Worm (Caenorhabditis elegans) whole organism, L3 larva: ENCODE measurements around the gene mes-1.

ENCODE experiments used
- ceh-28 ChIP-seq: fragments of 150-350 bp; optimal IDR thresholded peaks from 2 replicates; lab custom pipeline; 2014; ENCODE audit warnings: missing biosample characterization, missing genetic modification reagents, missing genetic modification characterization
- egl-27 ChIP-seq: sonication (generic microtip); optimal IDR thresholded peaks from 4 replicates; lab custom pipeline; 2017; ENCODE audit warnings: missing biosample characterization, missing genetic modification reagents, missing genetic modification characterization
- lin-39 ChIP-seq: fragments of 150-350 bp; optimal IDR thresholded peaks from 2 replicates; lab custom pipeline; 2018; ENCODE audit warnings: missing biosample characterization, missing genetic modification reagents, missing genetic modification characterization
- nhr-237 ChIP-seq: fragments of 150-350 bp; optimal IDR thresholded peaks from 2 replicates; lab custom pipeline; 2014; ENCODE audit warnings: missing biosample characterization, missing genetic modification characterization
- ztf-11 ChIP-seq: fragments of 150-350 bp; optimal IDR thresholded peaks from 2 replicates; lab custom pipeline; 2014; ENCODE audit warnings: missing biosample characterization, missing genetic modification characterization

DNA sequence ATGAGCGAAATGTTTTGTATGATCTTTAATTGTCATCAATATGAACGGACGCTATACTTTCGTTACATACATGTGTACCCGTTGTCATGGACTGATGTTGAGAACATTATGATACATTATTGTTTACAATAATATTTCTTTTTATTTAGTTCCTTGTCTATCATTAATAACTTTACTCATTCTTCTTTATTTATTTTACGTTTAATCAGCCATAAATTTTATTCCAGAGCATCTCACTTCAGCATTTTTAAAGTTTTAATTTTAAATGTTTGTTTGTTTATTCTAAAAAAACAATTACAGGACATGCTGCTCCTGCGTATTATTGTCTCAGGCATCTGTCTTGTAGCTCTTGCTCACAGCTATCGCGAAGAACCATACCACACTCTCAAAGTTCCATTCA, 13.9 kb upstream of the mes-1 start, which contains the start of gene F54F7.2:
- TF ChIP-seq ceh-28 (tag; lab: Kevin White, UChicago) = no peak
- no peak for TF ChIP-seq lin-39 (tag; lab: Kevin White, UChicago)
- no peak for TF ChIP-seq egl-27
- no peak for TF ChIP-seq ztf-11
- no peak for TF ChIP-seq nhr-237 (tag; lab: Kevin White, UChicago)
